Worm (Caenorhabditis elegans): ENCODE measurements around the gene W10C4.1.

- TF ChIP-seq elt-3 (tag; optimal IDR thresholded peaks at IDR 0.05) (no peak), fos-1 (tag; optimal IDR thresholded peaks at IDR 0.05) (no peak)
These were observed 16.2 kb downstream of the W10C4.1 start, which contains the start of gene cox-17 for ce11 chrIII:190686-191085.

All from whole organism, L3 larva.